Worm (Caenorhabditis elegans): ENCODE data around the gene C03B1.14.

The C03B1.14 gene

DNA sequence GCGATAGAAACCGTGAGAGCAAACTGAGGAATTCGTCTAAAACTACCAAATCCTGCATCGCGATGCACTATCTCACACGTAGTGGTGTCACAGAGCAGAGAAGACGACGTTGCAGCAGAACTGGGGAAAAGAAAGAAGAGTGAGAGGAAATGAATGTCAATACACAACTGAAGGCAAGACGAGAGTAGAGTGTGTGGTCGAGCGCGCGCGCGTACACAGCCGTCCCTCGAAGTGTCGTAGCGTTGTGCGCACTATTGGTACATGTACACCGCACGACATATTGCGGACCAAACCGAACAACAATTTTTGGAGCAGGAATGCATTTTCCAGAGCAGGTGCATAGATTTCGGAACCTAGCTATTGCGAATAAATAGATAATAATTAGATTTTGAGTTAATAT lies 17.8 kb upstream of the C03B1.14 start:
- TF ChIP-seq elt-3 (tag; optimal IDR thresholded peaks at IDR 0.05) (no peak), sea-2 (GFP tag; optimal IDR thresholded peaks at IDR 0.05) (peak; percentile 51), nhr-23 (tag; optimal IDR thresholded peaks at IDR 0.05) (no peak), ceh-28 (tag; optimal IDR thresholded peaks at IDR 0.05) (no peak), hmg-11 (tag; optimal IDR thresholded peaks at IDR 0.05) (peak; percentile 76), pqm-1 (tag; optimal IDR thresholded peaks at IDR 0.05) (no peak), aly-2 (tag; optimal IDR thresholded peaks at IDR 0.05) (no peak), skn-1 (tag; optimal IDR thresholded peaks at IDR 0.05) (no peak), jun-1 (tag; optimal IDR thresholded peaks at IDR 0.05) (peak; percentile 28), lin-39 (tag; optimal IDR thresholded peaks at IDR 0.05) (peak; percentile 86), eor-1 (tag; optimal IDR thresholded peaks at IDR 0.05) (no peak), ceh-82 (tag; optimal IDR thresholded peaks at IDR 0.05) (no peak), nhr-12 (tag; optimal IDR thresholded peaks at IDR 0.05) (no peak), mml-1 (tag; optimal IDR thresholded peaks at IDR 0.05) (no peak), ZK546.5 (tag; optimal IDR thresholded peaks at IDR 0.05) (no peak), mdl-1 (tag; optimal IDR thresholded peaks at IDR 0.05) (peak; percentile 19), nhr-43 (tag; optimal IDR thresholded peaks at IDR 0.05; ENCODE audit: poor library complexity, severe bottlenecking) (peak; percentile 2), nhr-237 (tag; optimal IDR thresholded peaks at IDR 0.05) (no peak), nhr-67 (tag; optimal IDR thresholded peaks at IDR 0.05) (no peak), ztf-4 (tag; optimal IDR thresholded peaks at IDR 0.05) (no peak), lin-15B (tag; optimal IDR thresholded peaks at IDR 0.05) (peak; percentile 46), fos-1 (tag; optimal IDR thresholded peaks at IDR 0.05) (no peak), daf-12 (tag; optimal IDR thresholded peaks at IDR 0.05) (no peak), unc-62 (GFP tag; optimal IDR thresholded peaks at IDR 0.05) (no peak), zag-1 (tag; optimal IDR thresholded peaks at IDR 0.05) (no peak), pha-4 (tag; optimal IDR thresholded peaks at IDR 0.05) (peak; percentile 80), ceh-16 (tag; optimal IDR thresholded peaks at IDR 0.05) (no peak), nfya-1 (tag; optimal IDR thresholded peaks at IDR 0.05; ENCODE audit: insufficient read depth) (peak; percentile 70), ztf-11 (tag; optimal IDR thresholded peaks at IDR 0.05) (no peak), elt-2 (tag; optimal IDR thresholded peaks at IDR 0.05) (no peak), lsy-12 (tag; optimal IDR thresholded peaks at IDR 0.05) (peak; percentile 24), nhr-76 (tag; optimal IDR thresholded peaks at IDR 0.05) (no peak), ceh-9 (tag; optimal IDR thresholded peaks at IDR 0.05) (no peak), nhr-25 (tag; optimal IDR thresholded peaks at IDR 0.05) (peak; percentile 1), tbx-2 (tag; optimal IDR thresholded peaks at IDR 0.05) (peak; percentile 22), unc-39 (tag; optimal IDR thresholded peaks at IDR 0.05) (no peak), egl-5 (tag; optimal IDR thresholded peaks at IDR 0.05) (no peak), nhr-77 (tag; optimal IDR thresholded peaks at IDR 0.05) (no peak), snpc-4 (tag; optimal IDR thresholded peaks at IDR 0.05) (peak; percentile 34), nhr-11 (tag; optimal IDR thresholded peaks at IDR 0.05) (no peak), fkh-10 (GFP tag; optimal IDR thresholded peaks at IDR 0.05) (no peak), elt-1 (tag; optimal IDR thresholded peaks at IDR 0.05) (no peak), fkh-2 (tag; optimal IDR thresholded peaks at IDR 0.05) (no peak), egl-27 (tag; optimal IDR thresholded peaks at IDR 0.05) (no peak), R02D3.7 (tag; optimal IDR thresholded peaks at IDR 0.05) (no peak), ama-1 (optimal IDR thresholded peaks at IDR 0.05) (no peak), nhr-28 (tag; optimal IDR thresholded peaks at IDR 0.05) (no peak)

Data from whole organism, L3 larva.